Worm (Caenorhabditis elegans): ENCODE data around the gene srh-201.

Gene srh-201

ce11 chrV:9053969-9054368 lies 40.3 kb upstream of the srh-201 start, which contains the start of gene C25E10.8:
TSS of gene C25E10.8 (minus strand) at chrV:9054069.
- TF ChIP-seq hmbx-1 (tag; optimal IDR thresholded peaks at IDR 0.05) (no peak), ama-1 (optimal IDR thresholded peaks at IDR 0.05) (no peak), hmg-4 (GFP tag; optimal IDR thresholded peaks at IDR 0.05) (no peak), ets-7 (tag; optimal IDR thresholded peaks at IDR 0.05) (no peak), tra-4 (tag; optimal IDR thresholded peaks at IDR 0.05) (no peak), B0310.2 (tag; optimal IDR thresholded peaks at IDR 0.05) (no peak), F13C5.2 (tag; optimal IDR thresholded peaks at IDR 0.05) (no peak), hnd-1 (tag; optimal IDR thresholded peaks at IDR 0.05) (no peak), tbx-11 (GFP tag; IDR thresholded peaks at IDR 0.05) (no peak), pes-1 (GFP tag; IDR thresholded peaks at IDR 0.05) (no peak), aly-1 (tag; optimal IDR thresholded peaks at IDR 0.05) (no peak)

ce11 chrV:9053235-9053634 lies 39.6 kb upstream of the srh-201 start:
- TF ChIP-seq hmg-4 (GFP tag; optimal IDR thresholded peaks at IDR 0.05) (no peak), tbx-37 (GFP tag; conservative IDR thresholded peaks at IDR 0.05) (no peak), aly-1 (tag; optimal IDR thresholded peaks at IDR 0.05) (no peak)

DNA sequence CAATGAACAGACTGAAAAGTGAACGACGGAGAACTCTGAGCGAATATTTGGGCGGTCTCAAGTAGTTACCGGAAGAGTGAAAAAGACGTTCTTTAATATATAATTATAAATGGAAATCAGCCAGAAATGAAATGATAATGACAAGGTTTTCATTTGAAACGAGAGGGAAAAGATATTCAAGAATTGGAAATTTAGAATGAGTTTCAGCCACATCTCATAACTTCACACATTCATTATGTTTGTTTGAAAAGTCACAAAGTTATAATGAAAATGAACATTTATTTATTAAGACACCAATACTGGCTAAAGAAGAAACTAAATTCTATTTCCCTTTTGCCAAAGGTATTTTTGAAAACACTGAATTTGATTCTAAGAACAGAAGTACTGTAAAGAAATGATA lies 37.4 kb upstream of the srh-201 start, which contains the start of gene C25E10.7:
Gene C25E10.7, minus strand, starts transcription at position 101 of the 400 bp plus-strand sequence.
- no peak for TF ChIP-seq F13C5.2 (tag; optimal IDR thresholded peaks at IDR 0.05)
- no peak for TF ChIP-seq tbx-11 (GFP tag; IDR thresholded peaks at IDR 0.05)
- TF ChIP-seq flt-1 (GFP tag; IDR thresholded peaks at IDR 0.05), result no peak
- no peak for TF ChIP-seq scrt-1 (GFP tag; IDR thresholded peaks at IDR 0.05)
- TF ChIP-seq hmg-4 (GFP tag; optimal IDR thresholded peaks at IDR 0.05), result no peak
- no peak for TF ChIP-seq ceh-13 (GFP tag; optimal IDR thresholded peaks at IDR 0.05)
- TF ChIP-seq aly-1 (tag; optimal IDR thresholded peaks at IDR 0.05), result no peak

- TF ChIP-seq tra-4 (tag; optimal IDR thresholded peaks at IDR 0.05) (no peak), flt-1 (GFP tag; IDR thresholded peaks at IDR 0.05) (no peak), scrt-1 (GFP tag; IDR thresholded peaks at IDR 0.05) (no peak), hmg-4 (GFP tag; optimal IDR thresholded peaks at IDR 0.05) (no peak), hmbx-1 (tag; optimal IDR thresholded peaks at IDR 0.05) (no peak), ets-7 (tag; optimal IDR thresholded peaks at IDR 0.05) (no peak), sea-1 (GFP tag; conservative IDR thresholded peaks at IDR 0.05) (no peak), ceh-36 (tag; optimal IDR thresholded peaks at IDR 0.05) (no peak), ceh-13 (GFP tag; optimal IDR thresholded peaks at IDR 0.05) (no peak), ama-1 (optimal IDR thresholded peaks at IDR 0.05) (no peak), tbx-11 (GFP tag; IDR thresholded peaks at IDR 0.05) (no peak), aly-1 (tag; optimal IDR thresholded peaks at IDR 0.05) (no peak), F13C5.2 (tag; optimal IDR thresholded peaks at IDR 0.05) (no peak), hnd-1 (tag; optimal IDR thresholded peaks at IDR 0.05) (no peak), pes-1 (GFP tag; IDR thresholded peaks at IDR 0.05) (no peak), B0310.2 (tag; optimal IDR thresholded peaks at IDR 0.05) (no peak), tbx-37 (GFP tag; conservative IDR thresholded peaks at IDR 0.05) (no peak)
These were observed 35.6 kb upstream of the srh-201 start for ce11 chrV:9049271-9049670.

- no peak for TF ChIP-seq ama-1 (optimal IDR thresholded peaks at IDR 0.05)
- TF ChIP-seq B0310.2 (tag; optimal IDR thresholded peaks at IDR 0.05), result no peak
- no peak for TF ChIP-seq tra-4 (tag; optimal IDR thresholded peaks at IDR 0.05)
- TF ChIP-seq F13C5.2 (tag; optimal IDR thresholded peaks at IDR 0.05), result no peak
- no peak for TF ChIP-seq pes-1 (GFP tag; IDR thresholded peaks at IDR 0.05)
- no peak for TF ChIP-seq scrt-1 (GFP tag; IDR thresholded peaks at IDR 0.05)
These were observed 33.9 kb upstream of the srh-201 start, which contains the start of gene C25E10.17 for ce11 chrV:9047555-9048049. TSS of gene C25E10.17 (minus strand) at chrV:9047605.

- TF ChIP-seq hnd-1 (tag; optimal IDR thresholded peaks at IDR 0.05) (no peak), sea-1 (GFP tag; conservative IDR thresholded peaks at IDR 0.05) (no peak), ceh-13 (GFP tag; optimal IDR thresholded peaks at IDR 0.05) (no peak), tbx-11 (GFP tag; IDR thresholded peaks at IDR 0.05) (no peak), aly-1 (tag; optimal IDR thresholded peaks at IDR 0.05) (no peak), B0310.2 (tag; optimal IDR thresholded peaks at IDR 0.05) (no peak), tra-4 (tag; optimal IDR thresholded peaks at IDR 0.05) (no peak), flt-1 (GFP tag; IDR thresholded peaks at IDR 0.05) (no peak), tbx-37 (GFP tag; conservative IDR thresholded peaks at IDR 0.05) (no peak), F13C5.2 (tag; optimal IDR thresholded peaks at IDR 0.05) (no peak), hmbx-1 (tag; optimal IDR thresholded peaks at IDR 0.05) (no peak), ceh-36 (tag; optimal IDR thresholded peaks at IDR 0.05) (no peak), pes-1 (GFP tag; IDR thresholded peaks at IDR 0.05) (no peak)
These were observed 31.2 kb upstream of the srh-201 start, which contains the start of gene nhr-30 for ce11 chrV:9044871-9045270. TSS of gene nhr-30 (plus strand) at chrV:9045171.

DNA sequence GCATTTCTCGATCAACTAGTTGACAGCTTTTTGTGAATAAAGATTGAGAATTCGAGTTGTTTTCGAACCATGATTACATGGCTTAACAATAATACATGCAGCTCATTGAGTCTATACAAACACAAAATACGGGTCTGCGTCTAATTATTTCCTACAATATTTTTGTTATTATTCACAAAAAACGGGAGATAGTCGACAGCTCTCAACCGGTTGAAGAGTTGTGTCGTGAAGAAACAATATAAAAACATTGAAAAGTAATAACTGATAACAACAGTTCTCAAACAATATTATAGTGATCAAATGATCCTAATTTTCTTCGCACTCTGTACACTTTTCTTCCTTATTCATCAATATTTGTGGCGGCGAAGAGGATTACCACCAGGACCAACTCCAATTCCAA lies 27.4 kb upstream of the srh-201 start, which contains the start of gene cyp-33B1:
Gene cyp-33B1, plus strand, starts transcription at position 301 of the 400 bp plus-strand sequence.
- TF ChIP-seq tbx-37 (GFP tag; conservative IDR thresholded peaks at IDR 0.05), result no peak
- no peak for TF ChIP-seq hmg-4 (GFP tag; optimal IDR thresholded peaks at IDR 0.05)
- TF ChIP-seq B0310.2 (tag; optimal IDR thresholded peaks at IDR 0.05), result no peak
- no peak for TF ChIP-seq hmbx-1 (tag; optimal IDR thresholded peaks at IDR 0.05)
- no peak for TF ChIP-seq tbx-11 (GFP tag; IDR thresholded peaks at IDR 0.05)
- TF ChIP-seq ceh-36 (tag; optimal IDR thresholded peaks at IDR 0.05), result no peak
- no peak for TF ChIP-seq hnd-1 (tag; optimal IDR thresholded peaks at IDR 0.05)
- no peak for TF ChIP-seq ets-7 (tag; optimal IDR thresholded peaks at IDR 0.05)
- TF ChIP-seq aly-1 (tag; optimal IDR thresholded peaks at IDR 0.05), result no peak
- no peak for TF ChIP-seq tra-4 (tag; optimal IDR thresholded peaks at IDR 0.05)
- TF ChIP-seq pes-1 (GFP tag; IDR thresholded peaks at IDR 0.05), result no peak
- no peak for TF ChIP-seq scrt-1 (GFP tag; IDR thresholded peaks at IDR 0.05)
- TF ChIP-seq ama-1 (optimal IDR thresholded peaks at IDR 0.05), result no peak
- no peak for TF ChIP-seq ceh-13 (GFP tag; optimal IDR thresholded peaks at IDR 0.05)
- no peak for TF ChIP-seq sea-1 (GFP tag; conservative IDR thresholded peaks at IDR 0.05)
- no peak for TF ChIP-seq flt-1 (GFP tag; IDR thresholded peaks at IDR 0.05)
- no peak for TF ChIP-seq F13C5.2 (tag; optimal IDR thresholded peaks at IDR 0.05)

ce11 chrV:9035685-9036084 lies 22.0 kb upstream of the srh-201 start, which contains the start of gene srsx-34:
TSS of gene srsx-34 (plus strand) at chrV:9035985.
- TF ChIP-seq F13C5.2 (tag; optimal IDR thresholded peaks at IDR 0.05), result no peak
- TF ChIP-seq hnd-1 (tag; optimal IDR thresholded peaks at IDR 0.05), result no peak
- no peak for TF ChIP-seq scrt-1 (GFP tag; IDR thresholded peaks at IDR 0.05)
- no peak for TF ChIP-seq tbx-37 (GFP tag; conservative IDR thresholded peaks at IDR 0.05)
- TF ChIP-seq B0310.2 (tag; optimal IDR thresholded peaks at IDR 0.05), result no peak
- TF ChIP-seq pes-1 (GFP tag; IDR thresholded peaks at IDR 0.05), result no peak
- TF ChIP-seq tra-4 (tag; optimal IDR thresholded peaks at IDR 0.05), result no peak
- no peak for TF ChIP-seq hmg-4 (GFP tag; optimal IDR thresholded peaks at IDR 0.05)
- no peak for TF ChIP-seq sea-1 (GFP tag; conservative IDR thresholded peaks at IDR 0.05)
- TF ChIP-seq ama-1 (optimal IDR thresholded peaks at IDR 0.05), result no peak
- no peak for TF ChIP-seq tbx-11 (GFP tag; IDR thresholded peaks at IDR 0.05)
- TF ChIP-seq ceh-13 (GFP tag; optimal IDR thresholded peaks at IDR 0.05), result no peak
- no peak for TF ChIP-seq ceh-36 (tag; optimal IDR thresholded peaks at IDR 0.05)
- no peak for TF ChIP-seq aly-1 (tag; optimal IDR thresholded peaks at IDR 0.05)
- no peak for TF ChIP-seq flt-1 (GFP tag; IDR thresholded peaks at IDR 0.05)
